Worm (Caenorhabditis elegans) whole organism, mixed stage, embryonic: ENCODE results near the gene T05G5.1.

Source experiments
- M03D4.4 ChIP-seq: sonication (generic microtip); optimal IDR thresholded peaks from 2 replicates; lab custom pipeline; 2017; ENCODE audit warnings: mild to moderate bottlenecking, missing genetic modification characterization, missing compliant biosample characterization
- bed-3 ChIP-seq: fragments of 200-800 bp; sonication (Bioruptor generic); optimal IDR thresholded peaks from 3 replicates; lab custom pipeline; 2018; ENCODE audit warnings: mild to moderate bottlenecking, missing genetic modification characterization, moderate library complexity, missing compliant biosample characterization
- blmp-1 ChIP-seq: fragments of 150-350 bp; optimal IDR thresholded peaks from 2 replicates; lab custom pipeline; 2014; ENCODE audit warnings: missing biosample characterization, missing genetic modification characterization
- ceh-39 ChIP-seq: fragments of 150-350 bp; optimal IDR thresholded peaks from 2 replicates; lab custom pipeline; 2014; ENCODE audit warnings: missing biosample characterization, missing genetic modification characterization
- ceh-43 ChIP-seq: fragments of 200-800 bp; sonication (Bioruptor generic); optimal IDR thresholded peaks from 2 replicates; lab custom pipeline; 2018; ENCODE audit warnings: mild to moderate bottlenecking, missing genetic modification characterization, moderate library complexity, missing compliant biosample characterization
- ceh-83 ChIP-seq: fragments of 200-800 bp; sonication (Bioruptor generic); optimal IDR thresholded peaks from 2 replicates; lab custom pipeline; 2018; ENCODE audit warnings: mild to moderate bottlenecking, missing genetic modification characterization, missing compliant biosample characterization
- ces-1 ChIP-seq: fragments of 150-350 bp; optimal IDR thresholded peaks from 2 replicates; lab custom pipeline; 2014; ENCODE audit warnings: missing biosample characterization, missing genetic modification reagents, missing genetic modification characterization
- cnd-1 ChIP-seq: fragments of 200-800 bp; sonication (Bioruptor generic); optimal IDR thresholded peaks from 2 replicates; lab custom pipeline; 2018; ENCODE audit warnings: mild to moderate bottlenecking, missing genetic modification characterization, missing compliant biosample characterization
- drap-1 ChIP-seq: fragments of 200-800 bp; sonication (Bioruptor generic); optimal IDR thresholded peaks from 3 replicates; lab custom pipeline; 2018; ENCODE audit warnings: mild to moderate bottlenecking, missing genetic modification characterization, missing compliant biosample characterization
- elt-1 ChIP-seq: sonication (generic microtip); optimal IDR thresholded peaks from 2 replicates; lab custom pipeline; 2017; ENCODE audit warnings: missing genetic modification characterization, mild to moderate bottlenecking, missing compliant biosample characterization, antibody characterized with exemption, moderate library complexity, borderline replicate concordance; ENCODE audit not compliant: insufficient read depth
- elt-3 ChIP-seq: fragments of 150-350 bp; optimal IDR thresholded peaks from 2 replicates; lab custom pipeline; 2014; ENCODE audit warnings: missing biosample characterization, missing genetic modification characterization
- flh-1 ChIP-seq: fragments of 200-800 bp; sonication (Bioruptor generic); optimal IDR thresholded peaks from 2 replicates; lab custom pipeline; 2018; ENCODE audit warnings: mild to moderate bottlenecking, missing genetic modification characterization, moderate library complexity, missing compliant biosample characterization
- ham-2 ChIP-seq: fragments of 200-800 bp; sonication (Bioruptor generic); optimal IDR thresholded peaks from 2 replicates; lab custom pipeline; 2018; ENCODE audit warnings: mild to moderate bottlenecking, missing genetic modification characterization, missing compliant biosample characterization
- hlh-1 ChIP-seq: fragments of 150-350 bp; optimal IDR thresholded peaks from 2 replicates; lab custom pipeline; 2014; ENCODE audit warnings: missing biosample characterization, missing genetic modification reagents, missing genetic modification characterization
- lin-13 ChIP-seq: fragments of 150-350 bp; optimal IDR thresholded peaks from 2 replicates; lab custom pipeline; 2014; ENCODE audit warnings: missing biosample characterization, missing genetic modification characterization
- lin-32 ChIP-seq: fragments of 200-800 bp; sonication (Bioruptor generic); optimal IDR thresholded peaks from 2 replicates; lab custom pipeline; 2018; ENCODE audit warnings: mild to moderate bottlenecking, missing genetic modification characterization, missing compliant biosample characterization
- lsy-2 ChIP-seq: fragments of 150-350 bp; optimal IDR thresholded peaks from 2 replicates; lab custom pipeline; 2014; ENCODE audit warnings: missing biosample characterization, missing genetic modification characterization
- mab-5 ChIP-seq: fragments of 150-350 bp; optimal IDR thresholded peaks from 2 replicates; lab custom pipeline; 2014; ENCODE audit warnings: missing biosample characterization, missing genetic modification characterization
- mep-1 ChIP-seq: fragments of 150-350 bp; optimal IDR thresholded peaks from 2 replicates; lab custom pipeline; 2017; ENCODE audit warnings: missing biosample characterization, missing genetic modification reagents, missing genetic modification characterization, inconsistent platforms
- mls-2 ChIP-seq: sonication (generic microtip); optimal IDR thresholded peaks from 2 replicates; lab custom pipeline; 2016; ENCODE audit warnings: mild to moderate bottlenecking, missing genetic modification characterization, moderate library complexity, missing compliant biosample characterization
- nhr-12 ChIP-seq: fragments of 150-350 bp; optimal IDR thresholded peaks from 2 replicates; lab custom pipeline; 2014; ENCODE audit warnings: missing biosample characterization, missing genetic modification characterization
- nhr-2 ChIP-seq: fragments of 150-350 bp; optimal IDR thresholded peaks from 2 replicates; lab custom pipeline; 2014; ENCODE audit warnings: missing biosample characterization, missing genetic modification characterization
- nhr-237 ChIP-seq: fragments of 150-350 bp; optimal IDR thresholded peaks from 2 replicates; lab custom pipeline; 2014; ENCODE audit warnings: missing biosample characterization, missing genetic modification characterization
- nhr-28 ChIP-seq: fragments of 150-350 bp; optimal IDR thresholded peaks from 2 replicates; lab custom pipeline; 2014; ENCODE audit warnings: missing biosample characterization, missing genetic modification characterization
- nhr-76 ChIP-seq: sonication (generic microtip); optimal IDR thresholded peaks from 2 replicates; lab custom pipeline; 2017; ENCODE audit warnings: missing biosample characterization, missing genetic modification characterization
- pha-4 ChIP-seq: fragments of 150-350 bp; optimal IDR thresholded peaks from 2 replicates; lab custom pipeline; 2018; ENCODE audit warnings: missing biosample characterization, missing genetic modification reagents, missing genetic modification characterization
- sem-2 ChIP-seq: fragments of 200-800 bp; sonication (Bioruptor generic); optimal IDR thresholded peaks from 2 replicates; lab custom pipeline; 2018; ENCODE audit warnings: mild to moderate bottlenecking, missing genetic modification characterization, missing compliant biosample characterization
- snpc-4 ChIP-seq: fragments of 150-350 bp; optimal IDR thresholded peaks from 2 replicates; lab custom pipeline; 2014; ENCODE audit warnings: missing biosample characterization, missing genetic modification characterization
- sptf-1 ChIP-seq: sonication (generic microtip); optimal IDR thresholded peaks from 2 replicates; lab custom pipeline; 2017; ENCODE audit warnings: mild to moderate bottlenecking, missing genetic modification characterization, moderate library complexity, missing compliant biosample characterization
- tbx-8 ChIP-seq: fragments of 200-800 bp; sonication (Bioruptor generic); optimal IDR thresholded peaks from 2 replicates; lab custom pipeline; 2018; ENCODE audit warnings: mild to moderate bottlenecking, missing genetic modification characterization, moderate library complexity, missing compliant biosample characterization
- unc-120 ChIP-seq: sonication (generic microtip); optimal IDR thresholded peaks from 2 replicates; lab custom pipeline; 2017; ENCODE audit warnings: missing genetic modification characterization, missing compliant biosample characterization; ENCODE audit not compliant: poor library complexity, severe bottlenecking
- unc-39 ChIP-seq: fragments of 150-350 bp; optimal IDR thresholded peaks from 2 replicates; lab custom pipeline; 2014; ENCODE audit warnings: missing biosample characterization, missing genetic modification characterization
- unc-62 ChIP-seq: fragments of 150-350 bp; optimal IDR thresholded peaks from 2 replicates; lab custom pipeline; 2014; ENCODE audit warnings: missing biosample characterization, missing genetic modification reagents, missing genetic modification characterization
- zip-8 ChIP-seq: fragments of 150-350 bp; optimal IDR thresholded peaks from 2 replicates; lab custom pipeline; 2014; ENCODE audit warnings: missing biosample characterization, missing genetic modification characterization
- ztf-11 ChIP-seq: fragments of 150-350 bp; optimal IDR thresholded peaks from 2 replicates; lab custom pipeline; 2014; ENCODE audit warnings: missing biosample characterization, missing genetic modification characterization

The T05G5.1 gene

ce11 chrIII:9768023-9768422, 24.9 kb upstream of the T05G5.1 start:
- TF ChIP-seq M03D4.4 (tag; lab: Kevin White, UChicago) (no peak), lin-32 (GFP tag; lab: Kevin White, UChicago) (peak; percentile 24)

ce11 chrIII:9767095-9767494, 24.0 kb upstream of the T05G5.1 start:
- TF ChIP-seq zip-8 (tag; lab: Kevin White, UChicago) (no peak), drap-1 (no peak), snpc-4 (tag; lab: Kevin White, UChicago) (no peak), ham-2 (GFP tag; lab: Kevin White, UChicago) (no peak), sptf-1 (tag; lab: Kevin White, UChicago) (no peak), mls-2 (tag; lab: Kevin White, UChicago) (no peak), mep-1 (tag; lab: Kevin White, UChicago) (no peak), unc-62 (no peak), pha-4 (tag; lab: Kevin White, UChicago) (no peak), lin-13 (tag; lab: Kevin White, UChicago) (no peak), nhr-237 (tag; lab: Kevin White, UChicago) (no peak), hlh-1 (tag; lab: Kevin White, UChicago) (no peak), ceh-83 (GFP tag; lab: Kevin White, UChicago) (no peak), elt-3 (tag; lab: Kevin White, UChicago) (no peak), mab-5 (no peak)
- TF ChIP-seq, all 35 proteins: peak for 0

- TF ChIP-seq nhr-237 (tag; lab: Kevin White, UChicago) (no peak), flh-1 (GFP tag; lab: Kevin White, UChicago) (no peak), M03D4.4 (tag; lab: Kevin White, UChicago) (no peak), lsy-2 (tag; lab: Kevin White, UChicago) (peak; percentile 69), ztf-11 (tag; lab: Kevin White, UChicago) (no peak), mab-5 (no peak), ces-1 (GFP tag; lab: Kevin White, UChicago) (peak; percentile 76), unc-62 (peak; percentile 21), ceh-39 (peak; percentile 42)
These were observed 23.0 kb upstream of the T05G5.1 start, which contains the start of gene cbp-1 for ce11 chrIII:9766175-9766574. Gene cbp-1 (plus strand): TSS chrIII:9766509.

- peak; percentile 98 for TF ChIP-seq pha-4 (tag; lab: Kevin White, UChicago)
- TF ChIP-seq ces-1 (GFP tag; lab: Kevin White, UChicago): peak; percentile 71
- no peak for TF ChIP-seq nhr-76 (tag; lab: Kevin White, UChicago)
- peak; percentile 57 for TF ChIP-seq bed-3 (GFP tag; lab: Kevin White, UChicago)
- no peak for TF ChIP-seq flh-1 (GFP tag; lab: Kevin White, UChicago)
- TF ChIP-seq elt-3 (tag; lab: Kevin White, UChicago): peak; percentile 45
- no peak for TF ChIP-seq zip-8 (tag; lab: Kevin White, UChicago)
- TF ChIP-seq snpc-4 (tag; lab: Kevin White, UChicago): no peak
- peak; percentile 39 for TF ChIP-seq unc-39
- TF ChIP-seq mab-5: peak; percentile 6
- peak; percentile 70 for TF ChIP-seq hlh-1 (tag; lab: Kevin White, UChicago)
- peak; percentile 82 for TF ChIP-seq sem-2 (GFP tag; lab: Kevin White, UChicago)
- peak; percentile 91 for TF ChIP-seq unc-120 (tag; lab: Kevin White, UChicago)
- peak; percentile 99 for TF ChIP-seq lsy-2 (tag; lab: Kevin White, UChicago)
- TF ChIP-seq nhr-2 (tag; lab: Kevin White, UChicago): peak; percentile 25
- TF ChIP-seq M03D4.4 (tag; lab: Kevin White, UChicago): peak; percentile 93
- TF ChIP-seq ceh-83 (GFP tag; lab: Kevin White, UChicago): peak; percentile 94
- TF ChIP-seq lin-32 (GFP tag; lab: Kevin White, UChicago): peak; percentile 83
- TF ChIP-seq ztf-11 (tag; lab: Kevin White, UChicago): peak; percentile 92
- peak; percentile 75 for TF ChIP-seq nhr-12 (tag; lab: Kevin White, UChicago)
- TF ChIP-seq cnd-1 (tag; lab: Kevin White, UChicago): peak; percentile 94
- TF ChIP-seq ceh-39: peak; percentile 97
- peak; percentile 95 for TF ChIP-seq drap-1
- peak; percentile 81 for TF ChIP-seq unc-62
- TF ChIP-seq mep-1 (tag; lab: Kevin White, UChicago): peak; percentile 95
- TF ChIP-seq blmp-1: peak; percentile 48
- TF ChIP-seq ham-2 (GFP tag; lab: Kevin White, UChicago): peak; percentile 82
- TF ChIP-seq tbx-8 (GFP tag; lab: Kevin White, UChicago): peak; percentile 86
- TF ChIP-seq sptf-1 (tag; lab: Kevin White, UChicago): peak; percentile 95
- peak; percentile 97 for TF ChIP-seq lin-13 (tag; lab: Kevin White, UChicago)
- peak; percentile 86 for TF ChIP-seq nhr-237 (tag; lab: Kevin White, UChicago)
- peak; percentile 92 for TF ChIP-seq mls-2 (tag; lab: Kevin White, UChicago)
- no peak for TF ChIP-seq elt-1 (tag; lab: Kevin White, UChicago)
- peak; percentile 80 for TF ChIP-seq ceh-43 (GFP tag; lab: Kevin White, UChicago)
- no peak for TF ChIP-seq nhr-28
- TF ChIP-seq, all 35 proteins: peak for 29
These were observed 22.3 kb upstream of the T05G5.1 start for ce11 chrIII:9765465-9765900.
